Fruit fly (Drosophila melanogaster): ENCODE data around the gene CG17959.

- TF ChIP-seq rgr (GFP tag; optimal IDR thresholded peaks at IDR 0.05) = peak; percentile 63
- peak; percentile 6 for TF ChIP-seq sv (GFP tag; optimal IDR thresholded peaks at IDR 0.05)
- TF ChIP-seq HLH106 (tag; optimal IDR thresholded peaks at IDR 0.05) = peak; percentile 63
Observed at dm6 chrX:2919742-2920141, 27.2 kb upstream of the CG17959 start, which contains the start of gene CG3588.

Measured in whole organism, wandering third instar larva.